Worm (Caenorhabditis elegans): ENCODE measurements around the gene zip-9.

zip-9 gene

DNA sequence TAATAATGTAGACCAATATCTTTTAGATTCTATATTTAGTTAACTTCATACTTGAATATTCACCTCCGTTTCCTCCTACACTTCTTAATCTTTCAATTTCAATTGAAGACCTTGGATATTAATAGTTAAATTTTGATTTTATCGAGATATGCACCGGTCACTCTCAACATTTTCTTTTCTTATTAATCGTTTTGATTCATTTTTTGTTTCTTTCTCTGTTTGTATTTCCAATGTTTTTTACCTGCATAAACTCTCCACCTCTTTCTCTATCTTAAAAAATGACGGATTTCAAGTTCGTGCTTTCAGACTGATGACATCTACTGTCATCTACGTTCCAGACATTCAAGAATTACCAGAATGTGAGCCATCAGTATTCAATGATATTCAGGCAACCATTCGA is 49.5 kb downstream of the zip-9 start, which contains the start of gene frpr-9:
Gene frpr-9, plus strand, starts transcription at position 301 of the 400 bp plus-strand sequence.
- TF ChIP-seq R02D3.7 (tag; optimal IDR thresholded peaks at IDR 0.05) (no peak), zag-1 (tag; optimal IDR thresholded peaks at IDR 0.05) (no peak), ZK546.5 (tag; optimal IDR thresholded peaks at IDR 0.05) (no peak), lin-13 (GFP tag; optimal IDR thresholded peaks at IDR 0.05) (no peak), ztf-4 (tag; optimal IDR thresholded peaks at IDR 0.05) (no peak), nhr-129 (tag; optimal IDR thresholded peaks at IDR 0.05) (no peak), ztf-11 (tag; optimal IDR thresholded peaks at IDR 0.05) (no peak), nhr-77 (tag; optimal IDR thresholded peaks at IDR 0.05) (no peak), nhr-21 (tag; optimal IDR thresholded peaks at IDR 0.05) (no peak), sma-3 (GFP tag; optimal IDR thresholded peaks at IDR 0.05) (no peak), mab-5 (tag; optimal IDR thresholded peaks at IDR 0.05) (no peak), dmd-4 (tag; optimal IDR thresholded peaks at IDR 0.05) (no peak), egl-27 (tag; optimal IDR thresholded peaks at IDR 0.05) (no peak), mbf-1 (tag; optimal IDR thresholded peaks at IDR 0.05) (no peak)
